Fruit fly (Drosophila melanogaster): Measurements from ENCODE around the gene prd.

prd gene

DNA sequence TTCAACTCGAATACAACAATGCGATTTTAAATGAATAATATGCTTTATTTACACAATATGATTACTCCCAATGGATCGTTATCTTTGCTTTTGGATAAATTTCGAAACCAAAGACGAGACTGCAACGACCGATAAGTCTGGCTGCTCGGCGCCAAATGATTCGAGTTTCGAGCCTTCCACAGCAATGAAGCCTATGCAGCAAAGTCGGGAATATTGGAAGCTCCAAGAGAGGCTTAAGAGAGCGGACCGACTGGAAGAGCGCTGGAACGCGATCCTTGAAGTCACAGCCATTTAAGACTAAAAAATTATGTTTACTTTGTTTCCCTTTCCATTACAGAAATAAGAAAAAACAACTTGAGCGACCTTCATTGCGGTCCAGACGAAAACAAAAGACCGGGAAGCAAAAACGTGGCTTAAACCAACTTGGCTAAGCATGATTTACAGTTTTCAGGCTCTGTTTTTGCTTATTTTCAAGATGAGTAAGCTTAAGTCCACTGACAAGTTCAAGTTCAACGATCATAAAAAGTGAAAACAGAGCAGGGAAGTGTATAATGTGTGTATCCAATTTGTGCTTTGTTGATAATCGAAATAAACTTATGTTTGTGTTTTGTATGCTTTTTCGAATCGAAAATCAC, 18.9 kb downstream of the prd start, which contains the start of gene firl (continued):
- TF ChIP-seq ss (GFP tag; optimal IDR thresholded peaks at IDR 0.05): peak; percentile 39 to 61
- no peak for TF ChIP-seq CG8319 (GFP tag; optimal IDR thresholded peaks at IDR 0.05)

DNA sequence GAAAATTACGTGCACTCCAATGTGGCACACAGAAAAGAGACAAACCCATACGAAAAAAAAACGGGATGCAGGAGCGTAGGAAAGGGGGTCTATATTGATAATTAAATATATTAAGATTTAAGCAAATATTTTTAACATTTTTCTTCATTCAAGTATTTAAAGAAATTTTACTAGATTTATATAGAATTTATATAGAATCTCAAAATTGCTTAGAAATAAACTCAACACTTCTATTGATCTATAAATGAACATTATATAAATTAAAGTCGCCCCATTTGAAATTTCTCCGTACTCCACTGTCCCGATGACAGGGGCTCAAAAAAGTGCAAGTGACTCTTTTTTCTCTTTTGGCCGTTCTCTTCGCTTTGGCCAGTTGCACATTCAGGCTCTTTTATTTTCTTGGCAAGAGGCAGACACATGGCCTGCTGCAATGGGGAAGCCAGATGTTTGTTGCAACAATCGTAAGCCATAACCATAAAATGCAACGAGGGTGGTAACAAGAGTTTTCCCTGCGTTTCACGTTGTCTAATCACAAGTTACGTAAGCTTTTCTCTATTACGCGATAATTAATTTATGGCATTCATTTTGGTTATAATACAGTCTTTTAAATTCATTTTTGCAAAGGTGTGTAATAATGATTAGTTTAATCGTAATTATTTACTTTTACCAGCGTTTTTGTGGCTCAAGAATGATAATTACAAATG, 19.8 kb downstream of the prd start:
- TF ChIP-seq CG10669 (GFP tag; optimal IDR thresholded peaks at IDR 0.05) (peak; percentile 85), ss (GFP tag; optimal IDR thresholded peaks at IDR 0.05) (peak; percentile 91 to 92), OdsH (GFP tag; optimal IDR thresholded peaks at IDR 0.05) (peak; percentile 95), CG15336 (GFP tag; IDR thresholded peaks at IDR 0.05) (peak; percentile 98), lz (GFP tag; optimal IDR thresholded peaks at IDR 0.05) (peak; percentile 66), Blimp-1 (GFP tag; optimal IDR thresholded peaks at IDR 0.05) (peak; percentile 97), acj6 (GFP tag; optimal IDR thresholded peaks at IDR 0.05) (peak; percentile 93), dsx (GFP tag; optimal IDR thresholded peaks at IDR 0.05; ENCODE audit: poor library complexity, severe bottlenecking) (peak; percentile 91), CG32006 (GFP tag; optimal IDR thresholded peaks at IDR 0.05) (peak; percentile 100), CG7368 (GFP tag; optimal IDR thresholded peaks at IDR 0.05) (peak; percentile 84), dac (GFP tag; optimal IDR thresholded peaks at IDR 0.05) (peak; percentile 98), Lpt (GFP tag; optimal IDR thresholded peaks at IDR 0.05) (peak; percentile 97), CG4318 (GFP tag; optimal IDR thresholded peaks at IDR 0.05) (peak; percentile 99), Smox (GFP tag; optimal IDR thresholded peaks at IDR 0.05) (peak; percentile 72), Ets21C (GFP tag; optimal IDR thresholded peaks at IDR 0.05) (peak; percentile 43), Ets96B (tag; optimal IDR thresholded peaks at IDR 0.05) (peak; percentile 91), Hr38 (GFP tag; optimal IDR thresholded peaks at IDR 0.05) (no peak), fd59A (GFP tag; optimal IDR thresholded peaks at IDR 0.05) (peak; percentile 76), CG6163 (GFP tag; IDR thresholded peaks at IDR 0.05) (peak; percentile 91), eg (GFP tag; IDR thresholded peaks at IDR 0.05) (peak; percentile 96), fd85E (GFP tag; optimal IDR thresholded peaks at IDR 0.05) (peak; percentile 49), CG6808 (GFP tag; optimal IDR thresholded peaks at IDR 0.05) (peak; percentile 90), Gug (GFP tag; IDR thresholded peaks at IDR 0.05) (peak; percentile 94), CG6854 (GFP tag; optimal IDR thresholded peaks at IDR 0.05) (peak; percentile 69), Hr4 (GFP tag; optimal IDR thresholded peaks at IDR 0.05) (peak; percentile 94), CG11294 (GFP tag; IDR thresholded peaks at IDR 0.05) (peak; percentile 87), CG11902 (GFP tag; optimal IDR thresholded peaks at IDR 0.05) (peak; percentile 70), cyc (GFP tag; optimal IDR thresholded peaks at IDR 0.05) (peak; percentile 64), Sox15 (GFP tag; optimal IDR thresholded peaks at IDR 0.05) (peak; percentile 66), CG11762 (GFP tag; optimal IDR thresholded peaks at IDR 0.05; ENCODE audit: insufficient read depth) (peak; percentile 88), CG31627 (GFP tag; optimal IDR thresholded peaks at IDR 0.05) (peak; percentile 36), svp (GFP tag) (no peak), CG10631 (GFP tag; optimal IDR thresholded peaks at IDR 0.05) (peak; percentile 94), spab (GFP tag; optimal IDR thresholded peaks at IDR 0.05) (peak; percentile 87), Eip78C (GFP tag) (peak; percentile 97), Eip75B (GFP tag; optimal IDR thresholded peaks at IDR 0.05) (peak; percentile 82), Sox102F (GFP tag; optimal IDR thresholded peaks at IDR 0.05) (peak; percentile 83), achi (GFP tag; optimal IDR thresholded peaks at IDR 0.05) (peak; percentile 95), fkh (GFP tag; optimal IDR thresholded peaks at IDR 0.05) (no peak), CG8632 (GFP tag; optimal IDR thresholded peaks at IDR 0.05) (peak; percentile 89), CG3919 (GFP tag; optimal IDR thresholded peaks at IDR 0.05) (peak; percentile 93), topi (GFP tag; optimal IDR thresholded peaks at IDR 0.05) (peak; percentile 71), Met (GFP tag; optimal IDR thresholded peaks at IDR 0.05) (peak; percentile 74), CG6792 (GFP tag; optimal IDR thresholded peaks at IDR 0.05) (peak; percentile 87), esn (GFP tag; optimal IDR thresholded peaks at IDR 0.05) (peak; percentile 87), CG8119 (GFP tag; IDR thresholded peaks at IDR 0.05) (peak; percentile 99), CG8319 (GFP tag; optimal IDR thresholded peaks at IDR 0.05) (peak; percentile 64)
